Worm (Caenorhabditis elegans): Measurements from ENCODE around the gene pst-1.

The pst-1 gene

DNA sequence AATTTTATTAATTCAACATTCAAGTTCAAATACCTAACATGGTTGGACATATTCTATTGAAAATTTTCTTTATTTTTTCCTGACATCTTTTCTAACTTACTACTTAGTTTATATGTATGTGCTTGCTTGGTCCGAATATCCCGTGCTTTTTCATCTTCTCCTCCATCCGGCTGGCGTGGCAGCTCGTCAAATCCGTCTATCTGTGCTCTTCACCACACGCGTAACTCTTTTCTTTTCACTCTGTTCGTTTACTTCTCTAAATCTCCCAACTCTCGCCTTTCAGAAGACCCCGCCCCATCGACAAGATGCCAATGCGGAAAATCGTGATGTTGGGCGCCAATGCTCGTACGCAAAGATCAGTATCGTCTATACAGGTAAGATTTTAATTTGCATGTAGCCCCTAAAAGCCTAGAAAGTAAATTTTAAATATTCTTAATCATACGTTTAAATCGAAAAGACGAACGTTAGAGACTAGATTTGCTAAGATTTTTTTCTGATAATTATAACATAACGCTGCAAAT lies 21.5 kb downstream of the pst-1 start:
- TF ChIP-seq pes-1 (GFP tag; IDR thresholded peaks at IDR 0.05) (no peak), tbx-37 (GFP tag; conservative IDR thresholded peaks at IDR 0.05) (no peak), sea-1 (GFP tag; conservative IDR thresholded peaks at IDR 0.05) (no peak), aly-1 (tag; optimal IDR thresholded peaks at IDR 0.05) (no peak)

DNA sequence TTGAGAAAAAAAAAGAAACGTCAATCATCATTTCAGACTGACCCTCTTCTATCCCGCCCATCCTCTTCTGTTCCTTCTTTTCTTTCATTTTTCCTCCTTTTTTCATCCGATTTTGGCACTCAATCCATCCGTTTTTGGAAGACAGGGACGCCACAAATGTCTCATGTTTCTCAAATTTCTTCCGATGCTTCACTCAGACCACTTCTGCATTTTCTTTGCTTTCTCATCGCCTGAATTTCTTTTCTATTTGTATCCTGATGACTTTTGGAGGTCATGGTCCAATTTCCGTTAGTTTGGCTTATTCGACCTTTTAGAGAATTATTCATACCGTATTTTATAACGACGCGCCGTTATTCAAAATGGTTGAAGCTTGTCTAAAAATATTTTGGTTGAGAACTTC lies 29.3 kb downstream of the pst-1 start:
- TF ChIP-seq pes-1 (GFP tag; IDR thresholded peaks at IDR 0.05) (no peak), aly-1 (tag; optimal IDR thresholded peaks at IDR 0.05) (no peak)

DNA sequence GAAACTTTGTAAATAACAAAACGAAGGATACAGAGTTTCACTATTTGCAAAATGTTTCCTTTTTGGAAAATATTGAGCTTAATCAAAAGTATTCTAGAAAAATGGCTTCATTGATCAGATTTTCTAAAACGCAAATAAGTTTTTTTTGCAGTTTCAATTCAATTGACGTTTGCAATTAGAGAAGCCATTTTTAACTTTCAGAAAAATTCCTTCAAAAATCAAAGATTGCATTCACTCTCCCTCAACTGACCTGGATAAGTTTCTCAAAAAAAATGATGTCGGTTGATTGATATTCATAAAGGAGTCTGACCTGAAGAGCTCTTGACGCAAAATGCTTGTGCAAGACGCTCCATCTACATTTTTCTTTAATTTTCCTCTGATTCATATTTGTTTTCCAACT lies 30.4 kb downstream of the pst-1 start:
- TF ChIP-seq flt-1 (GFP tag; IDR thresholded peaks at IDR 0.05) (no peak), F13C5.2 (tag; optimal IDR thresholded peaks at IDR 0.05) (no peak), tra-4 (tag; optimal IDR thresholded peaks at IDR 0.05) (no peak), pes-1 (GFP tag; IDR thresholded peaks at IDR 0.05) (no peak), sea-1 (GFP tag; conservative IDR thresholded peaks at IDR 0.05) (no peak), B0310.2 (tag; optimal IDR thresholded peaks at IDR 0.05) (no peak), ceh-13 (GFP tag; optimal IDR thresholded peaks at IDR 0.05) (no peak), ama-1 (optimal IDR thresholded peaks at IDR 0.05) (no peak), tbx-37 (GFP tag; conservative IDR thresholded peaks at IDR 0.05) (no peak)

DNA sequence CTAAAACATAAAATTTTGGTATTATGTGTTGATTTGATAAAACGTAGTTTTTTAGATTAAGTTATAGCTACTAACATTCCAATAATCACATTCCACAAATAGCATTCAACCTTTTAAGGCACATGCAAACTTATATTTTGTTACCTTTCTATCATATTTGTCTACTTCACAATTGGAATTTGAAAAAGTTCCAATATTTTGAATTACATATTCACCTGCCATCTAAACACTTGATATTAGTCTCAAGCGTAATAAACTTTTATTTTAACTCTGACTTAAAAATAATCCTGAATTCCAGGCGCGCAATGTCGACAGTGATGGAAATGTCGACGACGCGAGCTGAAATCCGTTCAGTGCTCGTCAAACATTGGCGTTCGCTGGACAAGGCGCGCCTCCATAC lies 32.5 kb downstream of the pst-1 start, which contains the start of gene acy-2:
Gene acy-2 (plus strand): TSS at position 301 of the 400 bp plus-strand sequence.
- TF ChIP-seq sea-1 (GFP tag; conservative IDR thresholded peaks at IDR 0.05) (no peak), ama-1 (optimal IDR thresholded peaks at IDR 0.05) (no peak), scrt-1 (GFP tag; IDR thresholded peaks at IDR 0.05) (no peak), ets-7 (tag; optimal IDR thresholded peaks at IDR 0.05) (no peak), ceh-13 (GFP tag; optimal IDR thresholded peaks at IDR 0.05) (no peak), hmg-4 (GFP tag; optimal IDR thresholded peaks at IDR 0.05) (no peak), aly-1 (tag; optimal IDR thresholded peaks at IDR 0.05) (no peak), hmbx-1 (tag; optimal IDR thresholded peaks at IDR 0.05) (no peak), flt-1 (GFP tag; IDR thresholded peaks at IDR 0.05) (no peak), hnd-1 (tag; optimal IDR thresholded peaks at IDR 0.05) (no peak), ceh-36 (tag; optimal IDR thresholded peaks at IDR 0.05) (no peak), B0310.2 (tag; optimal IDR thresholded peaks at IDR 0.05) (no peak), pes-1 (GFP tag; IDR thresholded peaks at IDR 0.05) (no peak), tbx-37 (GFP tag; conservative IDR thresholded peaks at IDR 0.05) (no peak), tra-4 (tag; optimal IDR thresholded peaks at IDR 0.05) (no peak), tbx-11 (GFP tag; IDR thresholded peaks at IDR 0.05) (no peak), F13C5.2 (tag; optimal IDR thresholded peaks at IDR 0.05) (no peak)

DNA sequence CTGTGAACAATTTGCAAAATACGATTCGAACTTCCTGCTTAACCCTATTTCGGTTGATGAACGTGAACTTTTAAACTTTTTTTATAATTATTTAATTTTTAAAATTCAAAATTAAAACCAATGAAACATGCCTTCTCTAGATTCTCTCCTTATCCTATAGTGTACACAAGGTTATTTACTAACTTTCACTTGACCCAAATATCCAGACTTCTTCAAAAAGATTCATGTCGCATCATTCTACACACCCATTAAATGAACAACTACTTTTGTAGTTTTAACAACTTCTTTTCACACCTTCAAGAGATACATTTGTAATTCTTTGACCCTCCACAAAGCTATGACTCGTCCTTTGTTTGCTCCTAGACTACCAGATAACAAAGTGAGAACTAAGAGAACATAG lies 39.5 kb downstream of the pst-1 start:
- TF ChIP-seq B0310.2 (tag; optimal IDR thresholded peaks at IDR 0.05) (no peak), F13C5.2 (tag; optimal IDR thresholded peaks at IDR 0.05) (no peak), ceh-36 (tag; optimal IDR thresholded peaks at IDR 0.05) (no peak)

DNA sequence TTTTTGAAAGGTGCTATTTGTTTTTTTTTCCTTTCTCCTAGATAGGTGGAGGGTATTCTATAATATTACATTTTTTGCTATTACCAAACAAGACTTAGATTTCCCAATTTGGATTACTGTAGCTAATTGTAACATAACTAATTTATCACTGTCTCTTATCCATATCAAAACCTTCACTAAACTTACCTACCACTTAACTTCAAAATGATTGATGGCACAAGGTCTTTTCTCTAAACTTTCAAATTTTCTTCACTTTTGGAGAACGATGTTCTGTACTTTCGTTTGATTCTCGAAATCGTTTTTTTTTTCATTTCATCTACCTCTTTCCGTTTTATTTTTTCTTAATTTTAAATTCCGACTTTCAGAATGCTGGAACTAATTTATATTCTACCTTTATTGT lies 40.1 kb downstream of the pst-1 start, which contains the start of gene dhs-16:
Gene dhs-16 (plus strand): TSS at position 366 of the 400 bp plus-strand sequence.
- TF ChIP-seq pes-1 (GFP tag; IDR thresholded peaks at IDR 0.05) (no peak), hmg-4 (GFP tag; optimal IDR thresholded peaks at IDR 0.05) (no peak), flt-1 (GFP tag; IDR thresholded peaks at IDR 0.05) (no peak), ets-7 (tag; optimal IDR thresholded peaks at IDR 0.05) (no peak), sea-1 (GFP tag; conservative IDR thresholded peaks at IDR 0.05) (no peak), hmbx-1 (tag; optimal IDR thresholded peaks at IDR 0.05) (no peak), hnd-1 (tag; optimal IDR thresholded peaks at IDR 0.05) (no peak)

DNA sequence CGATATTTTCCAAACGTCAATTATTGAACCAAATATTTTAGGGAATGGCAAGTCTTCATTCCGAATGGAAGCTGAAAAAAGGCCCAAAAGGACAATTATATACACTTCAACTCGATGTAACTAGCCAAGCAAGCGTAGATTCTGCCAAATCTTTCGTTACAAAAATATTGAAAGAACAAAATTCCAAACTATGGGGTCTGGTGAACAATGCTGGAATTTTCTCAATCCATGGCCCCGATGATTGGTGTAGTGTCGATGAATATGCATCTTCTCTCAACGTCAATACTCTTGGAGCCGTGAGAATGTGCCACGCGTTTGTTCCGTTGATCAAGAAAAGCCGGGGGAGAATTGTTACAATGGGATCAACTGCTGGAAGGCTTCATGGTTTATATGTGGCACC lies 41.0 kb downstream of the pst-1 start:
- TF ChIP-seq hmg-4 (GFP tag; optimal IDR thresholded peaks at IDR 0.05), result no peak
- TF ChIP-seq hnd-1 (tag; optimal IDR thresholded peaks at IDR 0.05), result no peak
- no peak for TF ChIP-seq F13C5.2 (tag; optimal IDR thresholded peaks at IDR 0.05)
- no peak for TF ChIP-seq scrt-1 (GFP tag; IDR thresholded peaks at IDR 0.05)
- no peak for TF ChIP-seq hmbx-1 (tag; optimal IDR thresholded peaks at IDR 0.05)
- no peak for TF ChIP-seq tbx-37 (GFP tag; conservative IDR thresholded peaks at IDR 0.05)
- no peak for TF ChIP-seq ets-7 (tag; optimal IDR thresholded peaks at IDR 0.05)
- TF ChIP-seq flt-1 (GFP tag; IDR thresholded peaks at IDR 0.05), result no peak
- no peak for TF ChIP-seq ama-1 (optimal IDR thresholded peaks at IDR 0.05)
- no peak for TF ChIP-seq tra-4 (tag; optimal IDR thresholded peaks at IDR 0.05)
- TF ChIP-seq aly-1 (tag; optimal IDR thresholded peaks at IDR 0.05), result no peak
- TF ChIP-seq ceh-36 (tag; optimal IDR thresholded peaks at IDR 0.05), result no peak
- no peak for TF ChIP-seq ceh-13 (GFP tag; optimal IDR thresholded peaks at IDR 0.05)
- TF ChIP-seq tbx-11 (GFP tag; IDR thresholded peaks at IDR 0.05), result no peak
- no peak for TF ChIP-seq B0310.2 (tag; optimal IDR thresholded peaks at IDR 0.05)
- no peak for TF ChIP-seq sea-1 (GFP tag; conservative IDR thresholded peaks at IDR 0.05)
- no peak for TF ChIP-seq pes-1 (GFP tag; IDR thresholded peaks at IDR 0.05)

DNA sequence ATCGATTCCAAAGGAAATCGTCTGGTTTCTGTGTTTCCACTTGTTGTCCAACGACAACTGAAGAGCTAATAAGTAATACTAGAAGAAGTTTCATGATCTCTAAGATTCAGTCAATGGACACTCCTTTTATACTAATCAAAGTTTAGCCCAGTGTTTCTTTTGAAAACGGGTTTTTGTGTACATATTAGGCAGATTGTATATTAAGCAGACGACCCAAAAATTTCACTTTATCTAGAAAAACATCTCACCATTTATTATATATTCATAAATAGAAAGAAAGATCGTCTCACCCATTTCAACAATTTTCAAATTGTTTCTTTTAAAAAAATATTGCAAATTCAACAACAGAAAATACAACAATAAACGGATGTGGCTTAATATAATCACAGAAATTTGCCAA lies 43.5 kb downstream of the pst-1 start, which contains the start of gene C10F3.7:
Gene C10F3.7 (minus strand): TSS at position 101 of the 400 bp plus-strand sequence.
- no peak for TF ChIP-seq B0310.2 (tag; optimal IDR thresholded peaks at IDR 0.05)
- TF ChIP-seq tbx-37 (GFP tag; conservative IDR thresholded peaks at IDR 0.05), result no peak
- no peak for TF ChIP-seq ceh-13 (GFP tag; optimal IDR thresholded peaks at IDR 0.05)
- no peak for TF ChIP-seq ama-1 (optimal IDR thresholded peaks at IDR 0.05)
- no peak for TF ChIP-seq scrt-1 (GFP tag; IDR thresholded peaks at IDR 0.05)
- no peak for TF ChIP-seq tbx-11 (GFP tag; IDR thresholded peaks at IDR 0.05)
- TF ChIP-seq sea-1 (GFP tag; conservative IDR thresholded peaks at IDR 0.05), result no peak
- TF ChIP-seq F13C5.2 (tag; optimal IDR thresholded peaks at IDR 0.05), result no peak
- no peak for TF ChIP-seq ets-7 (tag; optimal IDR thresholded peaks at IDR 0.05)
- TF ChIP-seq ceh-36 (tag; optimal IDR thresholded peaks at IDR 0.05), result no peak
- TF ChIP-seq flt-1 (GFP tag; IDR thresholded peaks at IDR 0.05), result no peak
- no peak for TF ChIP-seq hmg-4 (GFP tag; optimal IDR thresholded peaks at IDR 0.05)
- no peak for TF ChIP-seq tra-4 (tag; optimal IDR thresholded peaks at IDR 0.05)
- TF ChIP-seq hmbx-1 (tag; optimal IDR thresholded peaks at IDR 0.05), result no peak
- no peak for TF ChIP-seq aly-1 (tag; optimal IDR thresholded peaks at IDR 0.05)
- TF ChIP-seq pes-1 (GFP tag; IDR thresholded peaks at IDR 0.05), result no peak
- TF ChIP-seq hnd-1 (tag; optimal IDR thresholded peaks at IDR 0.05), result no peak

All from whole organism, early embryonic.